Worm (Caenorhabditis elegans) whole organism, L1 larva: Measurements from ENCODE around the gene cln-3.1.

Experiments used
- ceh-82 ChIP-seq, 3 experiments: fragments of 150-350 bp in 1 of 3; sonication (generic microtip) in 2 of 3; optimal IDR thresholded peaks; 2 replicates each; lab custom pipeline; 2014 to 2017; ENCODE audit warnings: missing biosample characterization in 3 of 3, missing genetic modification characterization in 3 of 3
- elt-2 ChIP-seq: sonication (generic microtip); optimal IDR thresholded peaks from 2 replicates; lab custom pipeline; 2016; ENCODE audit warnings: missing genetic modification characterization, mild to moderate bottlenecking, inconsistent platforms, missing compliant biosample characterization, missing genetic modification reagents
- fkh-8 ChIP-seq: sonication (generic microtip); optimal IDR thresholded peaks from 2 replicates; lab custom pipeline; 2016; ENCODE audit warnings: mild to moderate bottlenecking, missing genetic modification characterization, missing compliant biosample characterization
- lsy-2 ChIP-seq, 2 experiments: fragments of 150-350 bp; optimal IDR thresholded peaks; 2 replicates each; lab custom pipeline; 2014; ENCODE audit warnings: missing biosample characterization in 2 of 2, missing genetic modification characterization in 2 of 2
- nhr-237 ChIP-seq: fragments of 150-350 bp; optimal IDR thresholded peaks from 2 replicates; lab custom pipeline; 2014; ENCODE audit warnings: missing biosample characterization, missing genetic modification characterization
- unc-130 ChIP-seq: fragments of 150-350 bp; optimal IDR thresholded peaks from 2 replicates; lab custom pipeline; 2017; ENCODE audit warnings: missing biosample characterization, missing genetic modification characterization, inconsistent platforms

- no peak for TF ChIP-seq lsy-2 (tag; optimal IDR thresholded peaks at IDR 0.05; lab: Kevin White, UChicago)
- no peak for TF ChIP-seq unc-130 (tag; lab: Kevin White, UChicago)
- no peak for TF ChIP-seq nhr-237
- no peak for TF ChIP-seq ceh-82 (tag; optimal IDR thresholded peaks at IDR 0.05; lab: Kevin White, UChicago)
- TF ChIP-seq elt-2 (tag; lab: Kevin White, UChicago), result peak; percentile 96
- TF ChIP-seq fkh-8 (tag; lab: Kevin White, UChicago), result no peak
Observed at ce11 chrV:11235876-11236275, 29.6 kb downstream of the cln-3.1 start.
